Fruit fly (Drosophila melanogaster) whole organism, prepupa: Measurements from ENCODE around the gene Cyt-b5-r.

ENCODE experiments used
- CG16779 ChIP-seq: fragments of 200-800 bp; sonication (Bioruptor generic); optimal IDR thresholded peaks from 3 replicates; lab custom pipeline; 2017; ENCODE audit warnings: missing biosample characterization, mild to moderate bottlenecking, missing genetic modification characterization
- CG6808 ChIP-seq: fragments of 200-800 bp; sonication (Bioruptor generic); optimal IDR thresholded peaks from 3 replicates; lab custom pipeline; 2017; ENCODE audit warnings: missing biosample characterization, missing genetic modification characterization, mild to moderate bottlenecking, moderate library complexity, missing genetic modification reagents
- Ets96B ChIP-seq: fragments of 200-800 bp; optimal IDR thresholded peaks from 2 replicates; lab custom pipeline; 2019; ENCODE audit warnings: missing biosample characterization, mild to moderate bottlenecking, missing genetic modification characterization, moderate library complexity
- fd59A ChIP-seq: fragments of 200-800 bp; sonication (Bioruptor generic); optimal IDR thresholded peaks from 2 replicates; lab custom pipeline; 2017; ENCODE audit warnings: missing biosample characterization, mild to moderate bottlenecking, missing genetic modification characterization, missing genetic modification reagents

DNA sequence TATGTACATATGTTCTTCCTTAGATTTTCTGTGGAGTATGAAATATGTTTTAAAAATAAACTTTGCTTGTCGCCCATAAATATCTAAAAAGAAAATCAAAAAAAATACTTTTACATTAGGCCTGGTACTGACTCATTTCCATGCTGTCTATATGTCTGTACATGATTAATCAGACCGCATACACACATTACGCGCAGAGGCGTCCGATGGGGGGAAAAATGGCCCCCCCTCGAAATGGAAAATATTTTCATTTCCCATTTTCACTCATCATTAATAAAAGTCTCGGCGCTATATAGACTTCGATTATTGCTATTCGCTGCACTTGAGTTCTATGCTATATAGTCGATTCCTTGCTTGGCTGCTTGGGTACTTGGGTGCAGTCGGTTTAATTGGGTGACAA lies 28.6 kb downstream of the Cyt-b5-r start:
- TF ChIP-seq Ets96B (tag; lab: Kevin White, UChicago) (no peak), CG6808 (GFP tag; lab: Kevin White, UChicago) (no peak), CG16779 (tag; lab: Kevin White, UChicago) (no peak), fd59A (no peak)
